Fruit fly (Drosophila melanogaster) whole organism, prepupa: ENCODE data around the gene CG33514.
A peak's percentile ranks its signal among the peaks of the same experiment; 100 is the strongest.

ENCODE experiments used
- Blimp-1 ChIP-seq: fragments of 200-800 bp; sonication (Bioruptor generic); optimal IDR thresholded peaks from 3 replicates; lab custom pipeline; 2017; ENCODE audit warnings: missing biosample characterization, missing genetic modification characterization, mild to moderate bottlenecking, moderate library complexity, missing genetic modification reagents
- CG10631 ChIP-seq: fragments of 200-800 bp; sonication (Bioruptor generic); optimal IDR thresholded peaks from 2 replicates; lab custom pipeline; 2016; ENCODE audit warnings: missing biosample characterization, missing genetic modification characterization
- CG10669 ChIP-seq: fragments of 200-800 bp; sonication (Bioruptor generic); optimal IDR thresholded peaks from 3 replicates; lab custom pipeline; 2018; ENCODE audit warnings: missing biosample characterization, mild to moderate bottlenecking, missing genetic modification characterization, moderate library complexity
- CG11294 ChIP-seq: fragments of 200-800 bp; sonication (Bioruptor generic); IDR thresholded peaks from 2 replicates; pipeline ENCODE4 v1.3.6; 2022; ENCODE audit warnings: missing biosample characterization, missing genetic modification characterization
- CG11762 ChIP-seq: fragments of 200-800 bp; sonication (Bioruptor generic); optimal IDR thresholded peaks from 3 replicates; lab custom pipeline; 2016; ENCODE audit warnings: missing biosample characterization, missing genetic modification characterization; ENCODE audit not compliant: insufficient read depth
- CG3032 ChIP-seq: fragments of 200-800 bp; optimal IDR thresholded peaks from 2 replicates; lab custom pipeline; 2019; ENCODE audit warnings: missing biosample characterization, mild to moderate bottlenecking, missing genetic modification characterization, moderate library complexity
- CG31627 ChIP-seq: fragments of 200-800 bp; sonication (Bioruptor generic); optimal IDR thresholded peaks from 3 replicates; lab custom pipeline; 2016; ENCODE audit warnings: missing biosample characterization, missing genetic modification characterization
- CG32006 ChIP-seq: fragments of 200-800 bp; sonication (Bioruptor generic); optimal IDR thresholded peaks from 3 replicates; lab custom pipeline; 2017; ENCODE audit warnings: missing biosample characterization, mild to moderate bottlenecking, missing genetic modification characterization
- CG3919 ChIP-seq: fragments of 200-800 bp; sonication (Bioruptor generic); optimal IDR thresholded peaks from 3 replicates; lab custom pipeline; 2016; ENCODE audit warnings: missing biosample characterization, missing genetic modification characterization
- CG4318 ChIP-seq: fragments of 200-800 bp; sonication (Bioruptor generic); optimal IDR thresholded peaks from 3 replicates; lab custom pipeline; 2017; ENCODE audit warnings: missing biosample characterization, mild to moderate bottlenecking, missing genetic modification characterization
- CG6163 ChIP-seq: fragments of 200-800 bp; sonication (Bioruptor generic); IDR thresholded peaks from 3 replicates; pipeline ENCODE4 v1.3.6; 2022; ENCODE audit warnings: missing biosample characterization, missing genetic modification characterization
- CG6808 ChIP-seq: fragments of 200-800 bp; sonication (Bioruptor generic); optimal IDR thresholded peaks from 3 replicates; lab custom pipeline; 2017; ENCODE audit warnings: missing biosample characterization, missing genetic modification characterization, mild to moderate bottlenecking, moderate library complexity, missing genetic modification reagents
- CG6854 ChIP-seq: fragments of 200-800 bp; sonication (Bioruptor generic); optimal IDR thresholded peaks from 2 replicates; lab custom pipeline; 2017; ENCODE audit warnings: missing biosample characterization, mild to moderate bottlenecking, missing genetic modification characterization
- CG8119 ChIP-seq: fragments of 200-800 bp; sonication (Bioruptor generic); IDR thresholded peaks from 3 replicates; pipeline ENCODE4 v1.3.6; 2022; ENCODE audit warnings: missing biosample characterization, missing genetic modification characterization
- CG8319 ChIP-seq: fragments of 200-800 bp; sonication (Bioruptor generic); optimal IDR thresholded peaks from 3 replicates; lab custom pipeline; 2016; ENCODE audit warnings: missing biosample characterization, missing genetic modification characterization
- CG9139 ChIP-seq: fragments of 200-800 bp; sonication (Bioruptor generic); optimal IDR thresholded peaks from 3 replicates; lab custom pipeline; 2017; ENCODE audit warnings: missing biosample characterization, mild to moderate bottlenecking, missing genetic modification characterization
- Eip75B ChIP-seq: fragments of 200-800 bp; sonication (Bioruptor generic); optimal IDR thresholded peaks from 3 replicates; lab custom pipeline; 2016; ENCODE audit warnings: missing biosample characterization, missing genetic modification characterization
- Eip78C ChIP-seq: fragments of 200-800 bp; sonication (Bioruptor generic); peaks from one replicate; lab custom pipeline; 2016; ENCODE audit warnings: missing biosample characterization, missing genetic modification characterization
- Eip93F ChIP-seq: fragments of 200-800 bp; sonication (Bioruptor generic); optimal IDR thresholded peaks from 2 replicates; lab custom pipeline; 2016; ENCODE audit warnings: missing biosample characterization, mild to moderate bottlenecking, missing genetic modification characterization
- Ets96B ChIP-seq: fragments of 200-800 bp; optimal IDR thresholded peaks from 2 replicates; lab custom pipeline; 2019; ENCODE audit warnings: missing biosample characterization, mild to moderate bottlenecking, missing genetic modification characterization, moderate library complexity
- Hr38 ChIP-seq: sonication (Bioruptor generic); optimal IDR thresholded peaks from 2 replicates; lab custom pipeline; 2016; ENCODE audit warnings: missing biosample characterization, missing genetic modification characterization
- Hr39 ChIP-seq: fragments of 200-800 bp; sonication (Bioruptor generic); optimal IDR thresholded peaks from 2 replicates; lab custom pipeline; 2016; ENCODE audit warnings: missing biosample characterization, missing genetic modification characterization
- Hr4 ChIP-seq: fragments of 200-800 bp; sonication (Bioruptor generic); optimal IDR thresholded peaks from 3 replicates; lab custom pipeline; 2016; ENCODE audit warnings: missing biosample characterization, missing genetic modification characterization
- Lpt ChIP-seq: fragments of 200-800 bp; sonication (Bioruptor generic); optimal IDR thresholded peaks from 3 replicates; lab custom pipeline; 2016; ENCODE audit warnings: missing biosample characterization, missing genetic modification characterization
- Met ChIP-seq: fragments of 200-800 bp; sonication (Bioruptor generic); optimal IDR thresholded peaks from 3 replicates; lab custom pipeline; 2016; ENCODE audit warnings: missing biosample characterization, missing genetic modification characterization
- Smox ChIP-seq: fragments of 200-800 bp; sonication (Bioruptor generic); optimal IDR thresholded peaks from 3 replicates; lab custom pipeline; 2016; ENCODE audit warnings: missing biosample characterization, missing genetic modification characterization
- Sox102F ChIP-seq: fragments of 200-800 bp; sonication (Bioruptor generic); optimal IDR thresholded peaks from 2 replicates; lab custom pipeline; 2016; ENCODE audit warnings: missing biosample characterization, mild to moderate bottlenecking, missing genetic modification characterization
- Sox15 ChIP-seq: fragments of 200-800 bp; sonication (Bioruptor generic); optimal IDR thresholded peaks from 3 replicates; lab custom pipeline; 2016; ENCODE audit warnings: missing biosample characterization, missing genetic modification characterization
- achi ChIP-seq: fragments of 200-800 bp; sonication (Bioruptor generic); optimal IDR thresholded peaks from 3 replicates; lab custom pipeline; 2016; ENCODE audit warnings: missing biosample characterization, missing genetic modification characterization
- acj6 ChIP-seq: fragments of 200-800 bp; sonication (Bioruptor generic); optimal IDR thresholded peaks from 3 replicates; lab custom pipeline; 2016; ENCODE audit warnings: missing biosample characterization, missing genetic modification characterization
- cyc ChIP-seq: fragments of 200-800 bp; sonication (Bioruptor generic); optimal IDR thresholded peaks from 3 replicates; lab custom pipeline; 2016; ENCODE audit warnings: missing biosample characterization, missing genetic modification characterization
- dac ChIP-seq: fragments of 200-800 bp; sonication (Bioruptor generic); optimal IDR thresholded peaks from 2 replicates; lab custom pipeline; 2017; ENCODE audit warnings: missing biosample characterization, mild to moderate bottlenecking, missing genetic modification characterization
- dsx ChIP-seq: fragments of 200-800 bp; optimal IDR thresholded peaks from 3 replicates; lab custom pipeline; 2019; ENCODE audit warnings: missing biosample characterization, mild to moderate bottlenecking, missing genetic modification characterization, moderate library complexity; ENCODE audit not compliant: poor library complexity, severe bottlenecking
- eg ChIP-seq: fragments of 200-800 bp; sonication (Bioruptor generic); IDR thresholded peaks from 3 replicates; pipeline ENCODE4 v1.3.6; 2022; ENCODE audit warnings: missing biosample characterization, missing genetic modification characterization
- esn ChIP-seq: fragments of 200-800 bp; sonication (Bioruptor generic); optimal IDR thresholded peaks from 2 replicates; lab custom pipeline; 2016; ENCODE audit warnings: missing biosample characterization, mild to moderate bottlenecking, missing genetic modification characterization, moderate library complexity
- fd59A ChIP-seq: fragments of 200-800 bp; sonication (Bioruptor generic); optimal IDR thresholded peaks from 2 replicates; lab custom pipeline; 2017; ENCODE audit warnings: missing biosample characterization, mild to moderate bottlenecking, missing genetic modification characterization, missing genetic modification reagents
- fd85E ChIP-seq: fragments of 200-800 bp; sonication (Bioruptor generic); optimal IDR thresholded peaks from 3 replicates; lab custom pipeline; 2016; ENCODE audit warnings: missing biosample characterization, missing genetic modification characterization
- fkh ChIP-seq: fragments of 200-800 bp; sonication (Bioruptor generic); optimal IDR thresholded peaks from 3 replicates; lab custom pipeline; 2017; ENCODE audit warnings: missing biosample characterization, mild to moderate bottlenecking, missing genetic modification characterization, moderate library complexity
- lz ChIP-seq: fragments of 200-800 bp; sonication (Bioruptor generic); optimal IDR thresholded peaks from 3 replicates; lab custom pipeline; 2016; ENCODE audit warnings: missing biosample characterization, missing genetic modification characterization
- net ChIP-seq: fragments of 200-800 bp; sonication (Bioruptor generic); optimal IDR thresholded peaks from 3 replicates; lab custom pipeline; 2016; ENCODE audit warnings: missing biosample characterization, missing genetic modification characterization
- pdm3 ChIP-seq: fragments of 200-800 bp; sonication (Bioruptor generic); optimal IDR thresholded peaks from 3 replicates; lab custom pipeline; 2016; ENCODE audit warnings: missing biosample characterization, missing genetic modification characterization
- salr ChIP-seq, 2 experiments: fragments of 200-800 bp; sonication (Bioruptor generic); optimal IDR thresholded peaks; 3 replicates each; lab custom pipeline; 2016 to 2018; ENCODE audit warnings: missing biosample characterization in 2 of 2, missing genetic modification characterization in 2 of 2, mild to moderate bottlenecking in 1 of 2
- ss ChIP-seq, 2 experiments: fragments of 200-800 bp; sonication (Bioruptor generic); optimal IDR thresholded peaks; 2 replicates in 1 of 2; 3 replicates in 1 of 2; lab custom pipeline; 2017 to 2018; ENCODE audit warnings: mild to moderate bottlenecking in 2 of 2, missing biosample characterization in 2 of 2, missing genetic modification characterization in 2 of 2, moderate library complexity in 1 of 2
- svp ChIP-seq: fragments of 200-800 bp; sonication (Bioruptor generic); peaks from one replicate; lab custom pipeline; 2016; ENCODE audit warnings: missing biosample characterization, missing genetic modification characterization
- topi ChIP-seq: fragments of 200-800 bp; sonication (Bioruptor generic); optimal IDR thresholded peaks from 3 replicates; lab custom pipeline; 2016; ENCODE audit warnings: missing biosample characterization, missing genetic modification characterization
- vri ChIP-seq: fragments of 200-800 bp; sonication (Bioruptor generic); optimal IDR thresholded peaks from 3 replicates; lab custom pipeline; 2016; ENCODE audit warnings: missing biosample characterization, mild to moderate bottlenecking, missing genetic modification characterization

The CG33514 gene

DNA sequence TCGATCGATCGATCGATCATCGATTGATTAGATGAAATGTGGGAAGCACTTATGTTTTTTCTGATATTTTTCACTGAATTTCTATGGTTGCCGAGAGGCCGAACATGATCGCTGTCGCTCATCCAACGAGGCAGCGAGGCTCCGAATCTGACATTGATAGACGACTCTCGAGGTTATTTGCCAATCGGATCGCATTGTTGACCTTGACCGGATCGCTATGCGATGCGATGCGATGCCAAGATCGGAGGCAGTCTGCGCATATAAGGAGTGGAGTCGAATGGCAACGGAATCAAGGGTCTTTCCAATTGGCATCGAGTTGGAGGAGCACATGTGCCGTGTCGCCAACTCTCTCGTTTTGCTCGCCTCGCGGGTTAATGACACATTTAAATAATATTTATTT is 25.0 kb upstream of the CG33514 start:
- peak; percentile 8 for TF ChIP-seq Eip78C (GFP tag; lab: Kevin White, UChicago)
- TF ChIP-seq svp (GFP tag; lab: Kevin White, UChicago) = peak; percentile 91
- no peak for TF ChIP-seq CG6163
- TF ChIP-seq, all 60 proteins: peak for 2

dm6 chr3L:4341078-4341477 is 24.2 kb upstream of the CG33514 start:
- TF ChIP-seq CG8319 (GFP tag; lab: Kevin White, UChicago) = no peak
- TF ChIP-seq Hr4 (GFP tag; lab: Kevin White, UChicago) = no peak
- TF ChIP-seq svp (GFP tag; lab: Kevin White, UChicago) = peak; percentile 82
- no peak for TF ChIP-seq acj6 (GFP tag; lab: Kevin White, UChicago)
- TF ChIP-seq salr (GFP tag; optimal IDR thresholded peaks at IDR 0.05; lab: Kevin White, UChicago) = no peak
- no peak for TF ChIP-seq fd59A
- TF ChIP-seq Smox (GFP tag; lab: Kevin White, UChicago) = no peak
- TF ChIP-seq dsx (GFP tag; lab: Kevin White, UChicago) = peak; percentile 59
- TF ChIP-seq CG10669 (GFP tag; lab: Kevin White, UChicago) = no peak
- no peak for TF ChIP-seq CG11294 (GFP tag; lab: Robert Waterston, UW)
- TF ChIP-seq pdm3 = no peak

DNA sequence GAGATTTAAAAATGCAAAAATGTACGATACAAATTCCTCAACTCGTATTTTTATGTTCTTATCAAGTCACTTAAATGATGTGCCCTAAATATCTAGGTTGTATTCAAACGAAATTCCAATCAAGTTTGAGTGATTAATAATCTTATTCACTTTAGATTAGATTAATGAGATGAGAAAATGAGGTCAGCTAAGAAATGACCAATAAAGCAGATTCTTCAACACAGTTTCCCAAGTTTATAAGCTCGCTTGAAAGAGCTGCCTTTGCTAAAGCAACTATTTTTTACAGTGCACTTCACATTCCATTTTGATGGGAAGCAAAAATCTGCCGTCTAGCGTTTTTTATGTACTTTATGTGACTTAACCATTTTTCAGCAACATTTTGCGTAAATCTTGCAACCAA is 18.9 kb upstream of the CG33514 start:
- TF ChIP-seq CG6854 (GFP tag; lab: Kevin White, UChicago) = no peak
- TF ChIP-seq CG9139 (GFP tag; lab: Kevin White, UChicago) = no peak
- TF ChIP-seq fkh (GFP tag; lab: Kevin White, UChicago) = no peak
- TF ChIP-seq ss (GFP tag; optimal IDR thresholded peaks at IDR 0.05; lab: Kevin White, UChicago) = no peak
- peak; percentile 7 to 51 for TF ChIP-seq salr (GFP tag; optimal IDR thresholded peaks at IDR 0.05; lab: Kevin White, UChicago)
- TF ChIP-seq pdm3 = peak; percentile 54
- peak; percentile 24 for TF ChIP-seq net (GFP tag; lab: Kevin White, UChicago)
- no peak for TF ChIP-seq Blimp-1 (GFP tag; lab: Kevin White, UChicago)
- peak; percentile 6 for TF ChIP-seq Lpt (GFP tag; lab: Kevin White, UChicago)
- no peak for TF ChIP-seq Sox15 (GFP tag; lab: Kevin White, UChicago)
- peak; percentile 55 for TF ChIP-seq achi
- TF ChIP-seq dac = no peak
- TF ChIP-seq CG8119 (GFP tag; lab: Robert Waterston, UW) = peak; percentile 37; the same call in 1 of the 3 replicates
- TF ChIP-seq CG11294 (GFP tag; lab: Robert Waterston, UW) = peak; percentile 27; the same call in 1 of the 2 replicates
- peak; percentile 12 for TF ChIP-seq Met (GFP tag; lab: Kevin White, UChicago)
- no peak for TF ChIP-seq cyc (GFP tag; lab: Kevin White, UChicago)
- no peak for TF ChIP-seq svp (GFP tag; lab: Kevin White, UChicago)
- peak; percentile 46 for TF ChIP-seq CG3032
- no peak for TF ChIP-seq Hr38 (GFP tag; lab: Kevin White, UChicago)
- peak; percentile 29 for TF ChIP-seq Hr39 (GFP tag; lab: Kevin White, UChicago)
- TF ChIP-seq topi (GFP tag; lab: Kevin White, UChicago) = peak; percentile 6
- peak; percentile 55 for TF ChIP-seq acj6 (GFP tag; lab: Kevin White, UChicago)
- peak; percentile 46 for TF ChIP-seq CG10669 (GFP tag; lab: Kevin White, UChicago)
- no peak for TF ChIP-seq Smox (GFP tag; lab: Kevin White, UChicago)
- TF ChIP-seq CG4318 (GFP tag; lab: Kevin White, UChicago) = peak; percentile 62
- peak; percentile 79 for TF ChIP-seq CG32006 (GFP tag; lab: Kevin White, UChicago)
- peak; percentile 67 for TF ChIP-seq CG10631 (GFP tag; lab: Kevin White, UChicago)
- no peak for TF ChIP-seq CG31627 (GFP tag; lab: Kevin White, UChicago)
- peak; percentile 63 for TF ChIP-seq Hr4 (GFP tag; lab: Kevin White, UChicago)
- TF ChIP-seq Eip93F (GFP tag; lab: Kevin White, UChicago) = no peak
- TF ChIP-seq Eip78C (GFP tag; lab: Kevin White, UChicago) = peak; percentile 92
- peak; percentile 24 for TF ChIP-seq Ets96B
- peak; percentile 59 for TF ChIP-seq Eip75B (GFP tag; lab: Kevin White, UChicago)
- peak; percentile 14 for TF ChIP-seq CG6808
- no peak for TF ChIP-seq fd85E (GFP tag; lab: Kevin White, UChicago)
- no peak for TF ChIP-seq esn (GFP tag; lab: Kevin White, UChicago)
- TF ChIP-seq lz (GFP tag; lab: Kevin White, UChicago) = no peak
- no peak for TF ChIP-seq vri (GFP tag; lab: Kevin White, UChicago)
- TF ChIP-seq eg = peak; percentile 58; the same call in 2 of the 3 replicates
- TF ChIP-seq Sox102F (GFP tag; lab: Kevin White, UChicago) = no peak
- no peak for TF ChIP-seq dsx (GFP tag; lab: Kevin White, UChicago)
- peak; percentile 24 for TF ChIP-seq CG11762 (GFP tag; lab: Kevin White, UChicago)
- TF ChIP-seq CG3919 (GFP tag; lab: Kevin White, UChicago) = peak; percentile 41
